Worm (Caenorhabditis elegans) whole organism, L3 larva: Measurements from ENCODE around the gene tbx-34.

Experiments
- ama-1 ChIP-seq: fragments of 150-350 bp; optimal IDR thresholded peaks from 2 replicates; lab custom pipeline; 2018
- nhr-28 ChIP-seq: fragments of 150-350 bp; optimal IDR thresholded peaks from 2 replicates; lab custom pipeline; 2014; ENCODE audit warnings: missing biosample characterization, missing genetic modification characterization
- unc-62 ChIP-seq: fragments of 150-350 bp; sonication (generic microtip); optimal IDR thresholded peaks from 4 replicates; lab custom pipeline; 2014; ENCODE audit warnings: missing biosample characterization, missing genetic modification reagents, missing genetic modification characterization

DNA sequence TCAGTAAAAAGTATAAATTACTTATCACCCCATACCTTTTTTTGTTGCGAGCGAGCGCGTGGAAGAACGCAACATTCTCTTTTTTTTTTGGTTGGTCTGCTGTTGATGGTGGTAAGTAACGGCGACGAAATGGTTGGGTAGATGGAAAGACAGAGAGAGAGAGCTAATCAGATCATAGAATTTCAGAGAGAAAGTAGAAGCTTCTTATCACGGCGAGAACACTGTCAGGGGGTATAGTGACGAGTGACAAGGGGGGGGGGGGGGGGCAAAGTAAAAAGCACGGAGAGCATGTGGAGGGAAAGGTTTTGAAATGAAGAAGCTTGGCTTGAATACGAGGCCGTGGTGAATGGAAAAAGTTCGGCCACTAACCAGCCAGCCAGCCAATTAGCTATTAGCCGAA, 20.7 kb downstream of the tbx-34 start:
- TF ChIP-seq ama-1 (lab: Kevin White, UChicago) (no peak), nhr-28 (tag; lab: Kevin White, UChicago) (no peak), unc-62 (GFP tag; lab: Kevin White, UChicago) (no peak)
